Worm (Caenorhabditis elegans) whole organism, young adult: ENCODE results near the gene fat-6.

Source experiments
- B0035.1 ChIP-seq: sonication (generic microtip); optimal IDR thresholded peaks from 2 replicates; lab custom pipeline; 2016; ENCODE audit warnings: missing genetic modification characterization, mild to moderate bottlenecking, missing compliant biosample characterization, missing genotype, missing genetic modification reagents
- F22D6.2 ChIP-seq: sonication (generic microtip); optimal IDR thresholded peaks from 2 replicates; lab custom pipeline; 2016; ENCODE audit warnings: mild to moderate bottlenecking, missing genetic modification characterization, missing compliant biosample characterization
- F33H1.4 ChIP-seq: fragments of 200-800 bp; sonication (Bioruptor generic); IDR thresholded peaks from 2 replicates; pipeline ENCODE4 v1.3.6; 2022; ENCODE audit warnings: missing genetic modification reagents, missing genetic modification characterization, missing compliant biosample characterization
- F37B4.10 ChIP-seq: fragments of 200-800 bp; sonication (Bioruptor generic); IDR thresholded peaks from 2 replicates; pipeline ENCODE4 v1.3.6; 2022; ENCODE audit warnings: missing genetic modification characterization, missing compliant biosample characterization
- F55B11.4 ChIP-seq: sonication (generic microtip); optimal IDR thresholded peaks from 2 replicates; lab custom pipeline; 2016; ENCODE audit warnings: missing compliant biosample characterization, missing genetic modification characterization, borderline replicate concordance; ENCODE audit not compliant: insufficient read depth
- K11D2.4 ChIP-seq: fragments of 200-800 bp; sonication (Bioruptor generic); IDR thresholded peaks from 2 replicates; pipeline ENCODE4 v1.3.6; 2022; ENCODE audit warnings: missing genetic modification reagents, missing genetic modification characterization, missing compliant biosample characterization
- T07F8.4 ChIP-seq: sonication (generic microtip); optimal IDR thresholded peaks from 2 replicates; lab custom pipeline; 2016; ENCODE audit warnings: mild to moderate bottlenecking, missing genetic modification characterization, moderate library complexity, missing compliant biosample characterization
- Y53F4B.3 ChIP-seq: fragments of 200-800 bp; sonication (Bioruptor generic); IDR thresholded peaks from 2 replicates; pipeline ENCODE4 v1.3.6; 2022; ENCODE audit warnings: missing genetic modification reagents, missing genetic modification characterization, missing compliant biosample characterization
- Y56A3A.18 ChIP-seq: fragments of 200-800 bp; sonication (Bioruptor generic); IDR thresholded peaks from 2 replicates; pipeline ENCODE4 v1.3.6; 2022; ENCODE audit warnings: missing genetic modification reagents, missing genetic modification characterization, missing compliant biosample characterization
- Y79H2A.3 ChIP-seq: fragments of 200-800 bp; sonication (Bioruptor generic); conservative IDR thresholded peaks from 2 replicates; pipeline ENCODE4 v1.3.6; 2022; ENCODE audit warnings: missing genetic modification reagents, missing genetic modification characterization, missing compliant biosample characterization
- ZK185.1 ChIP-seq: sonication (generic microtip); optimal IDR thresholded peaks from 2 replicates; lab custom pipeline; 2016; ENCODE audit warnings: mild to moderate bottlenecking, missing genetic modification characterization, missing compliant biosample characterization; ENCODE audit not compliant: poor library complexity, severe bottlenecking
- aptf-2 ChIP-seq: fragments of 200-800 bp; sonication (Bioruptor generic); conservative IDR thresholded peaks from 2 replicates; pipeline ENCODE4 v1.3.6; 2022; ENCODE audit warnings: missing genetic modification reagents, missing genetic modification characterization, missing compliant biosample characterization
- atf-7 ChIP-seq: sonication (generic microtip); optimal IDR thresholded peaks from 2 replicates; lab custom pipeline; 2017; ENCODE audit warnings: mild to moderate bottlenecking, missing genetic modification characterization, missing compliant biosample characterization
- attf-3 ChIP-seq: fragments of 200-800 bp; sonication (Bioruptor generic); conservative IDR thresholded peaks from 2 replicates; pipeline ENCODE4 v1.3.6; 2022; ENCODE audit warnings: missing genetic modification reagents, missing genetic modification characterization, missing compliant biosample characterization
- attf-6 ChIP-seq: fragments of 200-800 bp; sonication (Bioruptor generic); IDR thresholded peaks from 2 replicates; pipeline ENCODE4 v1.3.6; 2022; ENCODE audit warnings: missing genetic modification reagents, missing genetic modification characterization, missing compliant biosample characterization
- ccch-3 ChIP-seq: fragments of 200-800 bp; sonication (Bioruptor generic); optimal IDR thresholded peaks from 2 replicates; lab custom pipeline; 2018; ENCODE audit warnings: mild to moderate bottlenecking, missing genetic modification characterization, missing compliant biosample characterization
- cebp-1 ChIP-seq, 2 experiments: fragments of 200-800 bp in 1 of 2; sonication (Bioruptor generic) in 1 of 2; sonication (generic microtip) in 1 of 2; IDR thresholded peaks in 1 of 2; optimal IDR thresholded peaks in 1 of 2; 2 replicates each; pipeline versions ENCODE4 v1.3.6 to Lab custom; 2017 to 2022; ENCODE audit warnings: missing compliant biosample characterization in 2 of 2, missing genetic modification characterization in 2 of 2, mild to moderate bottlenecking in 1 of 2, missing genetic modification reagents in 1 of 2, moderate library complexity in 1 of 2
- cebp-2 ChIP-seq: fragments of 200-800 bp; sonication (Bioruptor generic); IDR thresholded peaks from 2 replicates; pipeline ENCODE4 v1.3.6; 2022; ENCODE audit warnings: missing genetic modification characterization, missing compliant biosample characterization
- ceh-27 ChIP-seq: fragments of 200-800 bp; sonication (Bioruptor generic); optimal IDR thresholded peaks from 2 replicates; lab custom pipeline; 2018; ENCODE audit warnings: mild to moderate bottlenecking, missing genetic modification characterization, moderate library complexity, missing compliant biosample characterization
- ceh-40 ChIP-seq: fragments of 200-800 bp; sonication (Bioruptor generic); IDR thresholded peaks from 2 replicates; pipeline ENCODE4 v1.3.6; 2022; ENCODE audit warnings: missing genetic modification characterization, missing compliant biosample characterization
- ceh-58 ChIP-seq: fragments of 200-800 bp; sonication (Bioruptor generic); IDR thresholded peaks from 2 replicates; pipeline ENCODE4 v1.3.6; 2022; ENCODE audit warnings: missing genetic modification characterization, missing compliant biosample characterization
- ceh-79 ChIP-seq: sonication (generic microtip); optimal IDR thresholded peaks from 2 replicates; lab custom pipeline; 2017; ENCODE audit warnings: mild to moderate bottlenecking, missing genetic modification characterization, missing compliant biosample characterization
- chd-7 ChIP-seq: sonication (generic microtip); optimal IDR thresholded peaks from 2 replicates; lab custom pipeline; 2016; ENCODE audit warnings: mild to moderate bottlenecking, missing genetic modification characterization, moderate library complexity, missing compliant biosample characterization
- dox-1 ChIP-seq: fragments of 200-800 bp; sonication (Bioruptor generic); IDR thresholded peaks from 2 replicates; pipeline ENCODE4 v1.3.6; 2022; ENCODE audit warnings: missing genetic modification reagents, missing genetic modification characterization, missing compliant biosample characterization
- dpl-1 ChIP-seq: fragments of 150-350 bp; optimal IDR thresholded peaks from 2 replicates; lab custom pipeline; 2014; ENCODE audit warnings: missing biosample characterization, missing genetic modification reagents, missing genetic modification characterization
- ekl-4 ChIP-seq: fragments of 200-800 bp; sonication (Bioruptor generic); IDR thresholded peaks from 2 replicates; pipeline ENCODE4 v1.3.6; 2022; ENCODE audit warnings: missing genetic modification reagents, missing genetic modification characterization, missing compliant biosample characterization
- fkh-3 ChIP-seq: sonication (generic microtip); optimal IDR thresholded peaks from 2 replicates; lab custom pipeline; 2016; ENCODE audit warnings: mild to moderate bottlenecking, missing genetic modification characterization, missing compliant biosample characterization
- him-1 ChIP-seq: sonication (generic microtip); optimal IDR thresholded peaks from 2 replicates; lab custom pipeline; 2016; ENCODE audit warnings: missing genotype, missing genetic modification reagents, missing genetic modification characterization, missing compliant biosample characterization
- hlh-12 ChIP-seq: sonication (generic microtip); optimal IDR thresholded peaks from 2 replicates; lab custom pipeline; 2016; ENCODE audit warnings: missing genetic modification characterization, missing compliant biosample characterization
- hmg-1.2 ChIP-seq: fragments of 200-800 bp; sonication (Bioruptor generic); IDR thresholded peaks from 2 replicates; pipeline ENCODE4 v1.3.6; 2022; ENCODE audit warnings: missing genetic modification reagents, missing genetic modification characterization, missing compliant biosample characterization
- hrde-1 ChIP-seq: sonication (generic microtip); optimal IDR thresholded peaks from 2 replicates; lab custom pipeline; 2016; ENCODE audit warnings: missing genetic modification characterization, mild to moderate bottlenecking, missing compliant biosample characterization, moderate library complexity, missing genotype, missing genetic modification reagents, borderline replicate concordance
- lag-1 ChIP-seq: fragments of 200-800 bp; sonication (Bioruptor generic); IDR thresholded peaks from 2 replicates; pipeline ENCODE4 v1.3.6; 2022; ENCODE audit warnings: missing genetic modification reagents, missing genetic modification characterization, missing compliant biosample characterization
- lin-54 ChIP-seq: fragments of 200-800 bp; sonication (Bioruptor generic); optimal IDR thresholded peaks from 2 replicates; lab custom pipeline; 2018; ENCODE audit warnings: mild to moderate bottlenecking, missing genetic modification characterization, missing compliant biosample characterization
- lir-1 ChIP-seq: fragments of 200-800 bp; sonication (Bioruptor generic); conservative IDR thresholded peaks from 2 replicates; pipeline ENCODE4 v1.3.6; 2022; ENCODE audit warnings: missing genetic modification reagents, missing genetic modification characterization, missing compliant biosample characterization
- madf-10 ChIP-seq: sonication (generic microtip); optimal IDR thresholded peaks from 2 replicates; lab custom pipeline; 2016; ENCODE audit warnings: mild to moderate bottlenecking, missing genetic modification characterization, missing compliant biosample characterization
- madf-8 ChIP-seq: fragments of 200-800 bp; sonication (Bioruptor generic); conservative IDR thresholded peaks from 2 replicates; pipeline ENCODE4 v1.3.6; 2022; ENCODE audit warnings: missing genetic modification reagents, missing genetic modification characterization, missing compliant biosample characterization
- nfyb-1 ChIP-seq: fragments of 200-800 bp; sonication (Bioruptor generic); IDR thresholded peaks from 2 replicates; pipeline ENCODE4 v1.3.6; 2022; ENCODE audit warnings: missing genetic modification reagents, missing genetic modification characterization, missing compliant biosample characterization
- nhr-120 ChIP-seq: fragments of 200-800 bp; sonication (Bioruptor generic); IDR thresholded peaks from 2 replicates; pipeline ENCODE4 v1.3.6; 2022; ENCODE audit warnings: missing genetic modification characterization, missing compliant biosample characterization
- nhr-179 ChIP-seq: sonication (generic microtip); optimal IDR thresholded peaks from 2 replicates; lab custom pipeline; 2016; ENCODE audit warnings: mild to moderate bottlenecking, missing genetic modification characterization, missing compliant biosample characterization
- pha-4 ChIP-seq: fragments of 150-350 bp; sonication (generic microtip); optimal IDR thresholded peaks from 2 replicates; lab custom pipeline; 2014; ENCODE audit warnings: missing biosample characterization, missing genetic modification reagents, missing genetic modification characterization
- sdz-38 ChIP-seq: sonication (generic microtip); optimal IDR thresholded peaks from 2 replicates; lab custom pipeline; 2016; ENCODE audit warnings: missing genotype, missing genetic modification characterization, missing compliant biosample characterization
- snpc-1.1 ChIP-seq: sonication (generic microtip); optimal IDR thresholded peaks from 2 replicates; lab custom pipeline; 2017; ENCODE audit warnings: missing genetic modification characterization, mild to moderate bottlenecking, missing compliant biosample characterization, antibody characterized with exemption, moderate library complexity, missing genotype, missing genetic modification reagents; ENCODE audit not compliant: insufficient read depth
- tbp1 ChIP-seq: fragments of 200-800 bp; sonication (Bioruptor generic); optimal IDR thresholded peaks from 2 replicates; lab custom pipeline; 2018; ENCODE audit warnings: mild to moderate bottlenecking, missing genetic modification characterization, missing compliant biosample characterization
- tlf-1 ChIP-seq: fragments of 200-800 bp; sonication (Bioruptor generic); optimal IDR thresholded peaks from 2 replicates; lab custom pipeline; 2018; ENCODE audit warnings: mild to moderate bottlenecking, missing genetic modification characterization, missing compliant biosample characterization
- ztf-26 ChIP-seq: sonication (generic microtip); optimal IDR thresholded peaks from 2 replicates; lab custom pipeline; 2017; ENCODE audit warnings: missing genetic modification characterization, missing compliant biosample characterization
- ztf-3 ChIP-seq: fragments of 200-800 bp; sonication (Bioruptor generic); optimal IDR thresholded peaks from 2 replicates; lab custom pipeline; 2018; ENCODE audit warnings: mild to moderate bottlenecking, missing genetic modification characterization, missing compliant biosample characterization

fat-6 gene

DNA sequence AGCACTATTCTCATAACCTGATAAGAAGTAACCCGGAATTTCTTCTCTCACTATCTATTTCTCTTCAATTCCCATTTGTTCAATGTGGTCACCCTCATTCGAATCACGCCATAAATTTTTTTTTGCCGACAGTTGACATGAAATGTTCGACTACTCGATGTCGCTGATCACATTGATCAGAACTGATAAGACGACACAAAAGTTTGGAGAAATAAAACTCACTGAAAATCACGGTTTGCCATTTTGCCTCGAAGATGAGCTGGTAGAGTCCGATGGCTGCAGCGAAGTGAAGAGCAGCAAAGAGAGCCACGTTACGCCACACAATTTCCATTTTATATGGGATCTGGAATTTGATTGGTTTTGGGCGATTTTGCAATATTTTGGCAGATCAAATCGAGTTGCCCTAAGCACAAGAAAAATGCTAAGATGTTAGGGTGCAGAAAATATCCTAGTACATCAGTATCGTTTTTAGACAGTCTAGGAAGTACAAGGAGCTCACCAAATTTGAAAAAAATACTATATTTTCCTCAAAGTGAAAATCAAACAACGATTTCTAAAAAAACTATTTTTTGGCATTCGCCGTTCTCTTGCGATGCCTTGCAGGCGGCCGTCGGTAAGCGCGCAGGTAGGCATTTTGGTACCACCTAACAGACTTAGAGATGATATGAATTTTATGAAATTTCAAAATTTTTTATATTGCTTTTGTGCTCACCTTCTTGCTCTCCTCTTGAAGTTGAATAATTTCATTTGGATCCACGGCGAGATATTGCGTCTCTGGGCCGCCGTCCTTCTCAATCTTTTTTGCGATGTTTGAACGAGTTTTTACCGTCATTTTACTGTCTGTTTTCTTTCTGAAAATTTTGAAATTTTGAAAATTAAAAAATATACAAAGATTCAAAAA lies at the start of gene fat-6 (continued):
- TF ChIP-seq nhr-179 (tag; lab: Kevin White, UChicago) (no peak), tbp1 (GFP tag; lab: Kevin White, UChicago) (no peak), F55B11.4 (tag; lab: Kevin White, UChicago) (no peak), dpl-1 (GFP tag; lab: Kevin White, UChicago) (no peak), snpc-1.1 (no peak), fkh-3 (tag; lab: Kevin White, UChicago) (no peak), Y53F4B.3 (GFP tag; lab: Robert Waterston, UW) (no peak), ceh-79 (tag; lab: Kevin White, UChicago) (no peak), cebp-2 (no peak), ztf-3 (GFP tag; lab: Kevin White, UChicago) (no peak), lir-1 (GFP tag; lab: Robert Waterston, UW) (no peak), B0035.1 (no peak), madf-8 (GFP tag; lab: Robert Waterston, UW) (no peak), cebp-1 (GFP tag; IDR thresholded peaks at IDR 0.05; lab: Robert Waterston, UW) (no peak), cebp-1 (tag; optimal IDR thresholded peaks at IDR 0.05; lab: Kevin White, UChicago) (peak; percentile 20), lin-54 (GFP tag; lab: Kevin White, UChicago) (no peak), him-1 (tag; lab: Kevin White, UChicago) (no peak), T07F8.4 (tag; lab: Kevin White, UChicago) (no peak), atf-7 (tag; lab: Kevin White, UChicago) (peak; percentile 8), Y56A3A.18 (GFP tag; lab: Robert Waterston, UW) (no peak), ekl-4 (GFP tag; lab: Robert Waterston, UW) (0 out of 2 replicates have a peak, but pooled peaks have one; percentile 30), madf-10 (no peak), ztf-26 (tag; lab: Kevin White, UChicago) (no peak), hlh-12 (tag; lab: Kevin White, UChicago) (no peak), F33H1.4 (GFP tag; lab: Robert Waterston, UW) (peak; percentile 8; the same call in 1 of the 2 replicates), attf-6 (GFP tag; lab: Robert Waterston, UW) (no peak), lag-1 (GFP tag; lab: Robert Waterston, UW) (no peak), F37B4.10 (GFP tag; lab: Robert Waterston, UW) (no peak), nfyb-1 (GFP tag; lab: Robert Waterston, UW) (no peak), hmg-1.2 (GFP tag; lab: Robert Waterston, UW) (no peak; the same call in 1 of the 2 replicates), ZK185.1 (tag; lab: Kevin White, UChicago) (no peak), tlf-1 (GFP tag; lab: Kevin White, UChicago) (no peak), aptf-2 (GFP tag; lab: Robert Waterston, UW) (no peak), sdz-38 (tag; lab: Kevin White, UChicago) (no peak), hrde-1 (tag; lab: Kevin White, UChicago) (no peak), chd-7 (tag; lab: Kevin White, UChicago) (no peak), ceh-58 (GFP tag; lab: Robert Waterston, UW) (no peak), F22D6.2 (no peak), nhr-120 (no peak), ceh-27 (GFP tag; lab: Kevin White, UChicago) (no peak), dox-1 (GFP tag; lab: Robert Waterston, UW) (0 out of 2 replicates have a peak, but pooled peaks have one; percentile 14), attf-3 (no peak), K11D2.4 (no peak), Y79H2A.3 (GFP tag; lab: Robert Waterston, UW) (no peak), ceh-40 (GFP tag; lab: Robert Waterston, UW) (no peak), pha-4 (tag; lab: Kevin White, UChicago) (no peak), ccch-3 (no peak)
